Fruit fly (Drosophila melanogaster) Kc167 (cell line): ENCODE measurements around the gene AGO3.

Experiments
- Myc ChIP-seq: fragments of >200 bp; optimal IDR thresholded peaks from 2 replicates; lab custom pipeline; 2017; ENCODE audit warnings: missing external identifiers
- Sin3A ChIP-seq: fragments of >200 bp; optimal IDR thresholded peaks from 2 replicates; lab custom pipeline; 2018; ENCODE audit warnings: missing external identifiers
- h ChIP-seq: fragments of >200 bp; optimal IDR thresholded peaks from 3 replicates; lab custom pipeline; 2018; ENCODE audit warnings: missing external identifiers
- insv ChIP-seq: fragments of >200 bp; optimal IDR thresholded peaks from 3 replicates; lab custom pipeline; 2018; ENCODE audit warnings: missing external identifiers
- psq ChIP-seq: fragments of >200 bp; optimal IDR thresholded peaks from 2 replicates; lab custom pipeline; 2017; ENCODE audit warnings: missing external identifiers
- ttk ChIP-seq: sonication (Bioruptor generic); optimal IDR thresholded peaks from 2 replicates; lab custom pipeline; 2017; ENCODE audit warnings: missing external identifiers

The AGO3 gene

DNA sequence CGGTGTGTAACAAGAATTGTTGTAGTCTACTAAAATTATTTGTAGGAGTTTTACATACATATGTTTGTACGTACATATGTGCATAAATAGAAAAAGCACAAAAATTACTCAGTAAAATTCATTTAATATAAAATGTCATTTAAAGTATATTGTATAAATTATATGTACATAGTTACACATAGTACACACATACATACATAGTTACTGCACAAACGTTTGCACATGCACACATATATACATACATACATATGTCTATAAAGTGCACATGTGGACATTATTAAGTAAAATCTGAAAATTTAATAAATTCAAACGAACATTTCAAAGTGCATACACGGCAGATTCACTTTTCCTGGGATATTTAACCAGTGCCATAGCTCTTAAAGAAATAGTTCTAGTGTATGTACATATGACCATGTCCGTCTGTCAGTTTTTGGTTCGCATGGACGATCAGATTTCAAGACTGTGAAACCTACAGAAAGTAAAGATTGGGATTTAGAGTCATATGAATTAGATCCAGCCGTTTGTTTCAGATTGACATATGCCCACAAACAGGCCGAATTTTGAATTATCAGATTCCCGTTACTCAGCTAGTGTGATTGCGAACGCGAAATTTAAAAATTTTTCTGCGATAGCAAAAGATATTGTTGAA lies 183.9 kb downstream of the AGO3 start:
- TF ChIP-seq insv (lab: Kevin White, UChicago) (no peak), Myc (lab: Kevin White, UChicago) (no peak), ttk (lab: Kevin White, UChicago) (no peak), h (lab: Kevin White, UChicago) (no peak), Sin3A (no peak), psq (no peak)
